Fruit fly (Drosophila melanogaster): ENCODE results near the gene fws.

The fws gene

DNA sequence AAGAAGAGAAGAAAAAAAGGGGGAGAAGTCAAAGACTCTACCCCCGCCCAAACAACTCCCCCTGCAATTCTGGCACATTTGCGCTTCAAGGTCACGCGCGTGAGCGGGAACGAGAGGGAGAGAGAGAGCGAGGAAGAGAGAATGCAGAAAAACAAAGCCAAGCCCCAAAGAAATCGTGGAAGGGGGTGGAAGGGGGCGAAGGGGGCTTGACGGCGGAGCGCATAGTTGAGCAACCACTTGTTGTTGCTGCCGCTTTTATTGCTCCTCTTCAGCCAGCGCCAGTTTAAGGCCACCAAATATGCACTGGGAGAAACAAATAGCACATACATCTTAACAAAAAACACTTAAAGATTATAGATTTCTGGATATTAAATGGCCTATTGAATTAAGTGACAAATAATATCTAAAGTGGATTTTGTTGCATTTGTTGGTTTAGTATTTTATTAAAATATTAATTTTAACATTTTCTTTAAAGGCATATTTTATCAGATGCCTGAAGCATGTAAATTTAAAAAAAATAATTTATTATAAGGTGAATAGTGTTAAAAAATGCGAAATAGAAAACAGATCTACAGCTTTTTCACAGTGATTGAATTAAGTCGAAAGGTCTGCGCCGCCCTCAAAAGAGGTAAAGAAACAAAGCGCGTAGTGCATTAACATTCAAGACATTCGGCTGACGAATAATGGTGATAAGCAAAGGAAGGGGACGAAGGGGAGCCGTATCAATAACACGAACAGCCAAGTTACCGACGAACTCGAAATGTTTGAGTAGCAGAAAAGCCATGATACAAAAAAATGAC is 50.8 kb downstream of the fws start (continued):
- TF ChIP-seq Sox100B (GFP tag; optimal IDR thresholded peaks at IDR 0.05) (peak; percentile 99), run (tag; optimal IDR thresholded peaks at IDR 0.05) (peak; percentile 75), Atf3 (GFP tag; optimal IDR thresholded peaks at IDR 0.05) (peak; percentile 50), GATAe (GFP tag; conservative IDR thresholded peaks at IDR 0.05) (peak; percentile 48), CG12299 (tag; optimal IDR thresholded peaks at IDR 0.05) (peak; percentile 79), fru (optimal IDR thresholded peaks at IDR 0.05) (no peak), phol (tag; optimal IDR thresholded peaks at IDR 0.05) (peak; percentile 99), CG18764 (GFP tag; optimal IDR thresholded peaks at IDR 0.05) (peak; percentile 89), inv (GFP tag; IDR thresholded peaks at IDR 0.05; ENCODE audit: partially characterized antibody) (no peak), CG2129 (GFP tag; IDR thresholded peaks at IDR 0.05; ENCODE audit: partially characterized antibody) (no peak), CG13287 (GFP tag; IDR thresholded peaks at IDR 0.05; ENCODE audit: partially characterized antibody) (peak; percentile 12; the same call in 1 of the 2 replicates), Taf1 (GFP tag; IDR thresholded peaks at IDR 0.05) (peak; percentile 55), Lpt (GFP tag; optimal IDR thresholded peaks at IDR 0.05) (no peak), abd-A (tag; optimal IDR thresholded peaks at IDR 0.05) (peak; percentile 87), CG16815 (GFP tag; optimal IDR thresholded peaks at IDR 0.05) (peak; percentile 79), CG34422 (GFP tag; IDR thresholded peaks at IDR 0.05) (peak; percentile 96), CG9817 (tag; optimal IDR thresholded peaks at IDR 0.05) (peak; percentile 85), prd (optimal IDR thresholded peaks at IDR 0.05) (no peak), prd (GFP tag; IDR thresholded peaks at IDR 0.05) (peak; percentile 92), B-H2 (GFP tag; optimal IDR thresholded peaks at IDR 0.05) (no peak), sd (tag; optimal IDR thresholded peaks at IDR 0.05) (peak; percentile 52), Gsc (GFP tag; IDR thresholded peaks at IDR 0.05) (peak; percentile 88), CG4360 (GFP tag; IDR thresholded peaks at IDR 0.05) (peak; percentile 75), mld (GFP tag; IDR thresholded peaks at IDR 0.05; ENCODE audit: partially characterized antibody) (no peak), Rfx (GFP tag; IDR thresholded peaks at IDR 0.05) (peak; percentile 58; the same call in 1 of the 2 replicates), CG6765 (GFP tag; optimal IDR thresholded peaks at IDR 0.05) (peak; percentile 94), Fer1 (GFP tag; optimal IDR thresholded peaks at IDR 0.05) (peak; percentile 97), sisA (GFP tag; IDR thresholded peaks at IDR 0.05) (peak; percentile 94), BtbVII (GFP tag; optimal IDR thresholded peaks at IDR 0.05) (peak; percentile 95), Side (GFP tag; optimal IDR thresholded peaks at IDR 0.05) (peak; percentile 30), CG2889 (GFP tag; IDR thresholded peaks at IDR 0.05) (peak; percentile 76; the same call in 2 of the 3 replicates), ranshi (GFP tag; IDR thresholded peaks at IDR 0.05) (peak; percentile 92), NfI (GFP tag; optimal IDR thresholded peaks at IDR 0.05) (peak; percentile 94), CG10654 (GFP tag; optimal IDR thresholded peaks at IDR 0.05) (peak; percentile 95), CG3838 (GFP tag; optimal IDR thresholded peaks at IDR 0.05) (peak; percentile 47), PHDP (tag; optimal IDR thresholded peaks at IDR 0.05) (peak; percentile 98), Opbp (GFP tag; IDR thresholded peaks at IDR 0.05; ENCODE audit: partially characterized antibody) (no peak), gsb-n (tag; optimal IDR thresholded peaks at IDR 0.05) (peak; percentile 90), D (optimal IDR thresholded peaks at IDR 0.05) (no peak), D (GFP tag; optimal IDR thresholded peaks at IDR 0.05) (peak; percentile 96), Hr39 (optimal IDR thresholded peaks at IDR 0.05) (no peak), Doc2 (GFP tag; IDR thresholded peaks at IDR 0.05) (peak; percentile 88), CG17612 (GFP tag; IDR thresholded peaks at IDR 0.05) (no peak; the same call in 1 of the 2 replicates), Myb (GFP tag; optimal IDR thresholded peaks at IDR 0.05) (peak; percentile 39), usp (GFP tag; optimal IDR thresholded peaks at IDR 0.05) (no peak), zen (tag; optimal IDR thresholded peaks at IDR 0.05) (peak; percentile 93), stwl (tag; optimal IDR thresholded peaks at IDR 0.05) (peak; percentile 19), Fer3 (tag; optimal IDR thresholded peaks at IDR 0.05) (peak; percentile 95), Sry-β (GFP tag; optimal IDR thresholded peaks at IDR 0.05) (peak; percentile 65), pros (GFP tag; optimal IDR thresholded peaks at IDR 0.05) (peak; percentile 57)

Data from whole organism, embryonic.